Worm (Caenorhabditis elegans) whole organism, late embryonic: ENCODE results near the gene zipt-16.

Experiments used
- C08G9.2 ChIP-seq: sonication (generic microtip); optimal IDR thresholded peaks from 2 replicates; lab custom pipeline; 2016; ENCODE audit warnings: mild to moderate bottlenecking, missing genetic modification characterization, moderate library complexity, missing compliant biosample characterization
- Y22D7AL.16 ChIP-seq: sonication (generic microtip); optimal IDR thresholded peaks from 2 replicates; lab custom pipeline; 2016; ENCODE audit warnings: missing genetic modification characterization, missing compliant biosample characterization
- ceh-2 ChIP-seq: sonication (generic microtip); optimal IDR thresholded peaks from 2 replicates; lab custom pipeline; 2016; ENCODE audit warnings: missing genotype, missing genetic modification characterization, missing compliant biosample characterization
- ceh-34 ChIP-seq: sonication (generic microtip); optimal IDR thresholded peaks from 2 replicates; lab custom pipeline; 2016; ENCODE audit warnings: mild to moderate bottlenecking, missing genetic modification characterization, missing compliant biosample characterization
- ceh-45 ChIP-seq: fragments of 200-800 bp; sonication (Bioruptor generic); IDR thresholded peaks from 2 replicates; pipeline ENCODE4 v1.3.6; 2022; ENCODE audit warnings: missing genetic modification reagents, missing genetic modification characterization, missing compliant biosample characterization
- ceh-48 ChIP-seq: sonication (generic microtip); optimal IDR thresholded peaks from 2 replicates; lab custom pipeline; 2016; ENCODE audit warnings: missing genetic modification characterization, inconsistent platforms, missing compliant biosample characterization
- elt-2 ChIP-seq: sonication (generic microtip); optimal IDR thresholded peaks from 2 replicates; lab custom pipeline; 2016; ENCODE audit warnings: missing genetic modification reagents, missing genetic modification characterization, missing compliant biosample characterization
- eyg-1 ChIP-seq: sonication (generic microtip); optimal IDR thresholded peaks from 2 replicates; lab custom pipeline; 2016; ENCODE audit warnings: missing genotype, missing genetic modification characterization, missing compliant biosample characterization
- fax-1 ChIP-seq: sonication (generic microtip); optimal IDR thresholded peaks from 2 replicates; lab custom pipeline; 2016; ENCODE audit warnings: missing genotype, missing genetic modification characterization, missing compliant biosample characterization
- fkh-10 ChIP-seq: fragments of 150-350 bp; optimal IDR thresholded peaks from 2 replicates; lab custom pipeline; 2014; ENCODE audit warnings: missing biosample characterization, missing genetic modification reagents, missing genetic modification characterization
- gmeb-2 ChIP-seq: sonication (generic microtip); optimal IDR thresholded peaks from 2 replicates; lab custom pipeline; 2016; ENCODE audit warnings: missing genetic modification characterization, inconsistent platforms, missing compliant biosample characterization
- hlh-15 ChIP-seq: sonication (generic microtip); optimal IDR thresholded peaks from 2 replicates; lab custom pipeline; 2016; ENCODE audit warnings: missing genetic modification characterization, missing compliant biosample characterization
- hlh-30 ChIP-seq: sonication (generic microtip); optimal IDR thresholded peaks from 2 replicates; lab custom pipeline; 2017; ENCODE audit warnings: antibody characterized with exemption, missing genetic modification characterization, missing compliant biosample characterization; ENCODE audit not compliant: insufficient read depth
- hlh-6 ChIP-seq: sonication (generic microtip); optimal IDR thresholded peaks from 2 replicates; lab custom pipeline; 2016; ENCODE audit warnings: missing genotype, missing genetic modification characterization, missing compliant biosample characterization
- madf-2 ChIP-seq: sonication (generic microtip); optimal IDR thresholded peaks from 2 replicates; lab custom pipeline; 2017; ENCODE audit warnings: missing genetic modification characterization, missing compliant biosample characterization
- mec-3 ChIP-seq: sonication (generic microtip); optimal IDR thresholded peaks from 2 replicates; lab custom pipeline; 2016; ENCODE audit warnings: borderline replicate concordance, missing genetic modification characterization, missing compliant biosample characterization
- pag-3 ChIP-seq: sonication (generic microtip); optimal IDR thresholded peaks from 2 replicates; lab custom pipeline; 2016; ENCODE audit warnings: missing compliant biosample characterization, missing genetic modification characterization, borderline replicate concordance
- pat-9 ChIP-seq: fragments of 200-800 bp; sonication (Bioruptor generic); optimal IDR thresholded peaks from 2 replicates; lab custom pipeline; 2018; ENCODE audit warnings: mild to moderate bottlenecking, missing genetic modification characterization, moderate library complexity, missing compliant biosample characterization
- pax-1 ChIP-seq: fragments of 150-350 bp; optimal IDR thresholded peaks from 2 replicates; lab custom pipeline; 2014; ENCODE audit warnings: missing biosample characterization, missing genetic modification characterization
- pha-2 ChIP-seq: sonication (generic microtip); optimal IDR thresholded peaks from 2 replicates; lab custom pipeline; 2017; ENCODE audit warnings: mild to moderate bottlenecking, missing genetic modification characterization, missing compliant biosample characterization
- pqm-1 ChIP-seq: sonication (generic microtip); optimal IDR thresholded peaks from 2 replicates; lab custom pipeline; 2016; ENCODE audit warnings: missing genetic modification characterization, missing compliant biosample characterization
- pros-1 ChIP-seq: fragments of 150-350 bp; optimal IDR thresholded peaks from 2 replicates; lab custom pipeline; 2014; ENCODE audit warnings: missing biosample characterization, missing genetic modification reagents, missing genetic modification characterization
- rnt-1 ChIP-seq: sonication (generic microtip); optimal IDR thresholded peaks from 2 replicates; lab custom pipeline; 2016; ENCODE audit warnings: missing genetic modification characterization, missing compliant biosample characterization
- sdc-2 ChIP-seq: sonication (generic microtip); optimal IDR thresholded peaks from 2 replicates; lab custom pipeline; 2016; ENCODE audit warnings: missing genotype, missing genetic modification characterization, missing compliant biosample characterization
- sox-2 ChIP-seq: fragments of 200-800 bp; sonication (Bioruptor generic); IDR thresholded peaks from 2 replicates; pipeline ENCODE4 v1.3.6; 2022; ENCODE audit warnings: missing genetic modification reagents, missing genetic modification characterization, missing compliant biosample characterization
- ttx-3 ChIP-seq: sonication (generic microtip); optimal IDR thresholded peaks from 2 replicates; lab custom pipeline; 2016; ENCODE audit warnings: missing genetic modification reagents, missing genetic modification characterization, missing compliant biosample characterization
- unc-3 ChIP-seq, 2 experiments: fragments of 200-800 bp in 1 of 2; sonication (Bioruptor generic) in 1 of 2; sonication (generic microtip) in 1 of 2; conservative IDR thresholded peaks in 1 of 2; optimal IDR thresholded peaks in 1 of 2; 2 replicates each; pipeline versions ENCODE4 v1.3.6 to Lab custom; 2016 to 2022; ENCODE audit warnings: missing compliant biosample characterization in 2 of 2, missing genetic modification characterization in 2 of 2, missing genetic modification reagents in 1 of 2
- unc-42 ChIP-seq: sonication (generic microtip); optimal IDR thresholded peaks from 2 replicates; lab custom pipeline; 2016; ENCODE audit warnings: missing genotype, missing genetic modification characterization, missing compliant biosample characterization
- unc-55 ChIP-seq: sonication (generic microtip); optimal IDR thresholded peaks from 2 replicates; lab custom pipeline; 2017; ENCODE audit warnings: missing biosample characterization, missing genetic modification reagents, missing genetic modification characterization
- unc-86 ChIP-seq: sonication (generic microtip); optimal IDR thresholded peaks from 2 replicates; lab custom pipeline; 2016; ENCODE audit warnings: missing genetic modification characterization, missing compliant biosample characterization
- zip-5 ChIP-seq: sonication (generic microtip); optimal IDR thresholded peaks from 2 replicates; lab custom pipeline; 2016; ENCODE audit warnings: missing genetic modification characterization, missing compliant biosample characterization
- ztf-16 ChIP-seq: sonication (generic microtip); optimal IDR thresholded peaks from 2 replicates; lab custom pipeline; 2017; ENCODE audit warnings: missing genetic modification characterization, missing compliant biosample characterization

The zipt-16 gene

DNA sequence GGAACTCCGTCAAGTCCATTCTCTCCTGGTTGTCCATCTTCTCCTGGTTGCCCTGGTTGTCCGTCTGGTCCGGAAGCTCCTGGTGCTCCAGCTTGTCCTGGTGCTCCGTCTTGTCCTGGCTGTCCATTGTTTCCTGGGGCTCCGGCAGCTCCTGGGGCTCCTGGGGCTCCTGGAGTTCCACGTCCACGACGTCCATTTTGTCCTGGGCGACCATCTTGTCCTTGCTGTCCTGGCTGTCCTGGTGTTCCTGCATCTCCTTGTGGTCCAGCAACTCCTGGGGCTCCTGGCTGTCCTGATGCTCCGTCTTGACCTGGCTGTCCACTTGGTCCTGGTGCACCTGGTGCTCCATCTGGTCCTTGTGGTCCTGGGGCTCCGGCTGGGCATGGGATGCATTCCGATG is 13.4 kb upstream of the zipt-16 start:
- no peak for TF ChIP-seq madf-2 (tag; lab: Kevin White, UChicago)
- peak; percentile 6 for TF ChIP-seq pag-3 (tag; lab: Kevin White, UChicago)
- peak; percentile 46 for TF ChIP-seq hlh-6
- no peak for TF ChIP-seq sox-2 (GFP tag; lab: Robert Waterston, UW)
- peak; percentile 13 for TF ChIP-seq Y22D7AL.16

DNA sequence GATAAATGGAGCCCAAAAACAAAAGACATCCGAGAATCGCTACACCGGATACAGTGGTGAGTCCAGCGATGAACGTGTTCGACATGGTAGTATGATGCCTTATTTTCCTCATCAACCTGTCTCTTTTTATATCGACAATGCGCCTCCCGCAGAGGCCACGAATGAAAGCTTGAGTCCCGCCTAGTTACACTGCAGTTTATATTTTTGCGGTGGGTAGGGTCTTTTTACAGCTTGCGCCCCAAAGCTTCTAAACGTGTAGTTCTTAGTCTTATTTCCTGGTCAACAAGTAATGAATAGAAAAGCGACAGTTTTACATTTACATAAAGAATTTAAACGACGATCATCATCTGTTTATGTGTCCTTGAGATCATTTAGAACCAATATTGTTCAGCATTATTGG is 12.6 kb upstream of the zipt-16 start, which contains the start of gene col-156:
TSS of gene col-156 (minus strand) at position 101 of the 400 bp plus-strand sequence.
- TF ChIP-seq pat-9 (tag; lab: Kevin White, UChicago) (no peak), unc-3 (GFP tag; conservative IDR thresholded peaks at IDR 0.05; lab: Robert Waterston, UW) (no peak), unc-3 (tag; optimal IDR thresholded peaks at IDR 0.05; lab: Kevin White, UChicago) (no peak), pha-2 (no peak), fkh-10 (GFP tag; lab: Kevin White, UChicago) (no peak), C08G9.2 (tag; lab: Kevin White, UChicago) (no peak)
- TF ChIP-seq, all 69 proteins: peak for 0

DNA sequence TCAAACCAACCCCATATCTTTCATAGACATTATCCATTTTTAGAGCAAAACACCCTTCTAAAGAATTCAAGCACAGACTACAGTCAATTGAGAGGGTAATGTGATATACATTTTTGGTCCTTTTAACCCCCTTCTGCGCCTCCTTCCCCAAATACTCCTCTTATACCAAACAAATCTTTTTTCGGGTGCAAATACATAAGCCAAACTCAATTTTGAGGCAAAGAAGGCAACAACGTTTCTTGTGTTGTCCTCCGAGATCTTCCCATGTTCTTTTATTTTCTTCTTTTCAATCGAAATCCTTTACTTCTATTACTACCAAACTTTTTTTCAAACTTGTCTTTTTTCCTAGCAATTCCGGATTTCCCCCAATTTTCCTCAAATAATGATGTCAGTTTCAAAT is 7.9 kb upstream of the zipt-16 start:
- TF ChIP-seq unc-55 (no peak), unc-3 (GFP tag; conservative IDR thresholded peaks at IDR 0.05; lab: Robert Waterston, UW) (no peak), unc-3 (tag; optimal IDR thresholded peaks at IDR 0.05; lab: Kevin White, UChicago) (no peak), ceh-34 (tag; lab: Kevin White, UChicago) (no peak), ceh-2 (tag; lab: Kevin White, UChicago) (no peak), unc-42 (tag; lab: Kevin White, UChicago) (peak; percentile 61), pros-1 (tag; lab: Kevin White, UChicago) (no peak), Y22D7AL.16 (no peak), ceh-48 (tag; lab: Kevin White, UChicago) (no peak)
- TF ChIP-seq, all 69 proteins: peak for 1

DNA sequence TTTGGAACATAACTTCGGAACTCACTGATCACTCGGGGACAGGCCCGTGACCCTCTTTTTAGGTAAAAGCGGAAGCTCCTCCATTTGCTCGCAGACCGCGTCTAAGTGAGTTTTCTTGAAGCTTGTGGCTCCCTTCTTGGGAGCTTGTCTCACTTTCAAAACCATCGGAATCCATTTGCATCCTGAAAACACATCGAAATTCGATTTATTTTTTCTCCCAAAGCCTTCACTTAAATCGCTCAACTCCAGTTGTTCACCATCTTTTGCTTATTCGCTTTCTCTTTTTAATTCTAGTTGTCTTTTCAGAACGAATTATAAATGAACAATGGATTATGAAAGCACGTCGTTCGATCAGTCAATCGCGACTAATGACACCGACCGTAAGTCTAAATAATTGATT is 3.6 kb upstream of the zipt-16 start, which contains the start of gene T11F9.1:
TSS of gene T11F9.1 (plus strand) at position 301 of the 400 bp plus-strand sequence.
- TF ChIP-seq sdc-2 = no peak
- no peak for TF ChIP-seq ttx-3 (tag; lab: Kevin White, UChicago)
- TF ChIP-seq pag-3 (tag; lab: Kevin White, UChicago) = no peak
- TF ChIP-seq C08G9.2 (tag; lab: Kevin White, UChicago) = no peak
- no peak for TF ChIP-seq ceh-45 (GFP tag; lab: Robert Waterston, UW)
- no peak for TF ChIP-seq elt-2 (tag; lab: Kevin White, UChicago)
- no peak for TF ChIP-seq unc-86 (tag; lab: Kevin White, UChicago)
- TF ChIP-seq gmeb-2 (tag; lab: Kevin White, UChicago) = no peak
- TF ChIP-seq hlh-15 = no peak
- TF ChIP-seq mec-3 (tag; lab: Kevin White, UChicago) = no peak
- no peak for TF ChIP-seq ztf-16
- no peak for TF ChIP-seq fax-1
- no peak for TF ChIP-seq hlh-6
- no peak for TF ChIP-seq pqm-1 (tag; lab: Kevin White, UChicago)
- no peak for TF ChIP-seq eyg-1 (tag; lab: Kevin White, UChicago)
- TF ChIP-seq zip-5 (tag; lab: Kevin White, UChicago) = no peak
- no peak for TF ChIP-seq unc-55
- no peak for TF ChIP-seq hlh-30 (tag; lab: Kevin White, UChicago)
- no peak for TF ChIP-seq ceh-48 (tag; lab: Kevin White, UChicago)
- no peak for TF ChIP-seq pros-1 (tag; lab: Kevin White, UChicago)

DNA sequence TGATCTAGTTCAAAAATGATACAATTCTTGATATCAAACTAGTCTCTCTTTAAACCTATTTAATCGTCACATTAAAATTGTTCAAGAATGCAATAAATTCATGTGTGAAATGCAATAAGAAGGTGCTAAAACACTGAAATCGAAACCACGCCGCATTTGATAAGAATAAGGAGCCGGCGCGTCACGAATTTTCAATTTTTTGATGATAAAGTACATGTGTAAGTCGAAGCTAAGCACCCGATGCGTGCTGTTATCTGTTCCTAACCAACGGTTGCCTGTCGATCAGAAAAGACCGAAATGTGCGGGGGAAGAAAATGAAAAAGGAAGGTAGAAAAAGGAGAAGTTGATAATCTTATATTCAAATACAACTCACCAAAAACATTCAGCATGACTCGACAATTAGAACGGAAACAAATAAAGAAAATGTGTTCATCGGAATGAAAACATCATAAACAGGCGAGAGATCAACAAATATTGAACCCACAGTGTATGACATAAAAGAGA is 7.4 kb downstream of the zipt-16 start, which contains the start of gene aat-6:
TSS of gene aat-6 (minus strand) at position 454 of the 504 bp plus-strand sequence.
- TF ChIP-seq hlh-6 = no peak
- no peak for TF ChIP-seq elt-2 (tag; lab: Kevin White, UChicago)
- TF ChIP-seq C08G9.2 (tag; lab: Kevin White, UChicago) = no peak
- TF ChIP-seq pax-1 = no peak
- no peak for TF ChIP-seq rnt-1 (tag; lab: Kevin White, UChicago)
- TF ChIP-seq, all 69 proteins: peak for 0
